Worm (Caenorhabditis elegans) whole organism, young adult: Measurements from ENCODE around the gene F53G2.12.

ENCODE experiments used
- B0019.2 ChIP-seq: fragments of 200-800 bp; sonication (Bioruptor generic); conservative IDR thresholded peaks from 2 replicates; pipeline ENCODE4 v1.3.6; 2022; ENCODE audit warnings: missing genetic modification reagents, missing genetic modification characterization, missing compliant biosample characterization
- B0336.3 ChIP-seq: fragments of 200-800 bp; sonication (Bioruptor generic); IDR thresholded peaks from 2 replicates; pipeline ENCODE4 v1.3.6; 2022; ENCODE audit warnings: missing genetic modification characterization, missing compliant biosample characterization
- F10E7.11 ChIP-seq: sonication (generic microtip); optimal IDR thresholded peaks from 2 replicates; lab custom pipeline; 2017; ENCODE audit warnings: mild to moderate bottlenecking, missing genetic modification characterization, moderate library complexity, missing compliant biosample characterization
- F23B12.7 ChIP-seq: sonication (generic microtip); optimal IDR thresholded peaks from 2 replicates; lab custom pipeline; 2017; ENCODE audit warnings: missing genetic modification characterization, mild to moderate bottlenecking, missing compliant biosample characterization, antibody characterized with exemption, moderate library complexity; ENCODE audit not compliant: insufficient read depth
- F49E8.2 ChIP-seq: sonication (generic microtip); optimal IDR thresholded peaks from 3 replicates; lab custom pipeline; 2017; ENCODE audit warnings: missing genetic modification characterization, mild to moderate bottlenecking, missing compliant biosample characterization, antibody characterized with exemption, moderate library complexity; ENCODE audit not compliant: insufficient read depth
- F52B5.7 ChIP-seq: sonication (generic microtip); optimal IDR thresholded peaks from 2 replicates; lab custom pipeline; 2016; ENCODE audit warnings: mild to moderate bottlenecking, missing genetic modification characterization, missing compliant biosample characterization
- F57C9.4 ChIP-seq: sonication (generic microtip); optimal IDR thresholded peaks from 2 replicates; lab custom pipeline; 2017; ENCODE audit warnings: mild to moderate bottlenecking, missing genetic modification characterization, missing compliant biosample characterization
- K11D2.4 ChIP-seq: fragments of 200-800 bp; sonication (Bioruptor generic); IDR thresholded peaks from 2 replicates; pipeline ENCODE4 v1.3.6; 2022; ENCODE audit warnings: missing genetic modification reagents, missing genetic modification characterization, missing compliant biosample characterization
- K12H6.12 ChIP-seq: fragments of 200-800 bp; sonication (Bioruptor generic); optimal IDR thresholded peaks from 2 replicates; lab custom pipeline; 2018; ENCODE audit warnings: mild to moderate bottlenecking, missing genetic modification characterization, missing compliant biosample characterization
- Y67H2A.10 ChIP-seq: fragments of 200-800 bp; sonication (Bioruptor generic); conservative IDR thresholded peaks from 2 replicates; pipeline ENCODE4 v1.3.6; 2022; ENCODE audit warnings: missing genetic modification reagents, missing genetic modification characterization, missing compliant biosample characterization
- attf-5 ChIP-seq: fragments of 200-800 bp; sonication (Bioruptor generic); optimal IDR thresholded peaks from 2 replicates; lab custom pipeline; 2018; ENCODE audit warnings: mild to moderate bottlenecking, missing genetic modification characterization, missing compliant biosample characterization
- attf-6 ChIP-seq: fragments of 200-800 bp; sonication (Bioruptor generic); IDR thresholded peaks from 2 replicates; pipeline ENCODE4 v1.3.6; 2022; ENCODE audit warnings: missing genetic modification reagents, missing genetic modification characterization, missing compliant biosample characterization
- cebp-1 ChIP-seq, 2 experiments: fragments of 200-800 bp in 1 of 2; sonication (Bioruptor generic) in 1 of 2; sonication (generic microtip) in 1 of 2; IDR thresholded peaks in 1 of 2; optimal IDR thresholded peaks in 1 of 2; 2 replicates each; pipeline versions ENCODE4 v1.3.6 to Lab custom; 2017 to 2022; ENCODE audit warnings: missing compliant biosample characterization in 2 of 2, missing genetic modification characterization in 2 of 2, mild to moderate bottlenecking in 1 of 2, missing genetic modification reagents in 1 of 2, moderate library complexity in 1 of 2
- dox-1 ChIP-seq: fragments of 200-800 bp; sonication (Bioruptor generic); IDR thresholded peaks from 2 replicates; pipeline ENCODE4 v1.3.6; 2022; ENCODE audit warnings: missing genetic modification reagents, missing genetic modification characterization, missing compliant biosample characterization
- dpl-1 ChIP-seq: fragments of 150-350 bp; optimal IDR thresholded peaks from 2 replicates; lab custom pipeline; 2014; ENCODE audit warnings: missing biosample characterization, missing genetic modification reagents, missing genetic modification characterization
- egl-44 ChIP-seq: fragments of 200-800 bp; sonication (Bioruptor generic); IDR thresholded peaks from 2 replicates; pipeline ENCODE4 v1.3.6; 2022; ENCODE audit warnings: missing genetic modification reagents, missing genetic modification characterization, missing compliant biosample characterization
- egrh-3 ChIP-seq: fragments of 200-800 bp; sonication (Bioruptor generic); IDR thresholded peaks from 2 replicates; pipeline ENCODE4 v1.3.6; 2022; ENCODE audit warnings: missing genetic modification reagents, missing genetic modification characterization, missing compliant biosample characterization
- ekl-4 ChIP-seq: fragments of 200-800 bp; sonication (Bioruptor generic); IDR thresholded peaks from 2 replicates; pipeline ENCODE4 v1.3.6; 2022; ENCODE audit warnings: missing genetic modification reagents, missing genetic modification characterization, missing compliant biosample characterization
- him-1 ChIP-seq: sonication (generic microtip); optimal IDR thresholded peaks from 2 replicates; lab custom pipeline; 2016; ENCODE audit warnings: missing genotype, missing genetic modification reagents, missing genetic modification characterization, missing compliant biosample characterization
- hlh-26 ChIP-seq: fragments of 200-800 bp; sonication (Bioruptor generic); conservative IDR thresholded peaks from 2 replicates; pipeline ENCODE4 v1.3.6; 2022; ENCODE audit warnings: missing genetic modification reagents, missing genetic modification characterization, missing compliant biosample characterization
- hmg-1.2 ChIP-seq: fragments of 200-800 bp; sonication (Bioruptor generic); IDR thresholded peaks from 2 replicates; pipeline ENCODE4 v1.3.6; 2022; ENCODE audit warnings: missing genetic modification reagents, missing genetic modification characterization, missing compliant biosample characterization
- hrde-1 ChIP-seq: sonication (generic microtip); optimal IDR thresholded peaks from 2 replicates; lab custom pipeline; 2016; ENCODE audit warnings: missing genetic modification characterization, mild to moderate bottlenecking, missing compliant biosample characterization, moderate library complexity, missing genotype, missing genetic modification reagents, borderline replicate concordance
- hsf-1 ChIP-seq: fragments of 200-800 bp; sonication (Bioruptor generic); IDR thresholded peaks from 2 replicates; pipeline ENCODE4 v1.3.6; 2022; ENCODE audit warnings: missing genetic modification reagents, missing genetic modification characterization, missing compliant biosample characterization
- lin-35 ChIP-seq, 3 experiments: fragments of 150-350 bp in 2 of 3; sonication (generic microtip) in 1 of 3; optimal IDR thresholded peaks; 2 replicates each; lab custom pipeline; 2014 to 2018; ENCODE audit warnings: missing biosample characterization in 3 of 3, missing genetic modification characterization in 3 of 3, missing genetic modification reagents in 3 of 3
- lin-40 ChIP-seq: sonication (generic microtip); optimal IDR thresholded peaks from 2 replicates; lab custom pipeline; 2016; ENCODE audit warnings: missing genetic modification characterization, mild to moderate bottlenecking, missing compliant biosample characterization, missing genotype, missing genetic modification reagents
- lin-54 ChIP-seq: fragments of 200-800 bp; sonication (Bioruptor generic); optimal IDR thresholded peaks from 2 replicates; lab custom pipeline; 2018; ENCODE audit warnings: mild to moderate bottlenecking, missing genetic modification characterization, missing compliant biosample characterization
- madf-3 ChIP-seq: fragments of 200-800 bp; sonication (Bioruptor generic); IDR thresholded peaks from 2 replicates; pipeline ENCODE4 v1.3.6; 2022; ENCODE audit warnings: missing genetic modification reagents, missing genetic modification characterization, missing compliant biosample characterization
- madf-6 ChIP-seq: fragments of 200-800 bp; sonication (Bioruptor generic); IDR thresholded peaks from 2 replicates; pipeline ENCODE4 v1.3.6; 2022; ENCODE audit warnings: missing genetic modification reagents, missing genetic modification characterization, missing compliant biosample characterization
- mcd-1 ChIP-seq: fragments of 200-800 bp; sonication (Bioruptor generic); IDR thresholded peaks from 2 replicates; pipeline ENCODE4 v1.3.6; 2022; ENCODE audit warnings: missing genetic modification reagents, missing genetic modification characterization, missing compliant biosample characterization
- nfya-1 ChIP-seq: sonication (generic microtip); optimal IDR thresholded peaks from 2 replicates; lab custom pipeline; 2017; ENCODE audit warnings: antibody characterized with exemption, missing compliant biosample characterization, missing genetic modification characterization, borderline replicate concordance; ENCODE audit not compliant: insufficient read depth
- nfya-2 ChIP-seq: fragments of 200-800 bp; sonication (Bioruptor generic); IDR thresholded peaks from 2 replicates; pipeline ENCODE4 v1.3.6; 2022; ENCODE audit warnings: missing genetic modification reagents, missing genetic modification characterization, missing compliant biosample characterization
- nfyb-1 ChIP-seq: fragments of 200-800 bp; sonication (Bioruptor generic); IDR thresholded peaks from 2 replicates; pipeline ENCODE4 v1.3.6; 2022; ENCODE audit warnings: missing genetic modification reagents, missing genetic modification characterization, missing compliant biosample characterization
- nhr-179 ChIP-seq: sonication (generic microtip); optimal IDR thresholded peaks from 2 replicates; lab custom pipeline; 2016; ENCODE audit warnings: mild to moderate bottlenecking, missing genetic modification characterization, missing compliant biosample characterization
- nhr-80 ChIP-seq: sonication (generic microtip); optimal IDR thresholded peaks from 2 replicates; lab custom pipeline; 2016; ENCODE audit warnings: missing genetic modification characterization, missing compliant biosample characterization
- pbrm-1 ChIP-seq: fragments of 200-800 bp; sonication (Bioruptor generic); IDR thresholded peaks from 2 replicates; pipeline ENCODE4 v1.3.6; 2022; ENCODE audit warnings: missing genetic modification reagents, missing genetic modification characterization, missing compliant biosample characterization
- rcor-1 ChIP-seq: fragments of 200-800 bp; sonication (Bioruptor generic); IDR thresholded peaks from 2 replicates; pipeline ENCODE4 v1.3.6; 2022; ENCODE audit warnings: missing genetic modification reagents, missing genetic modification characterization, missing compliant biosample characterization
- somi-1 ChIP-seq: fragments of 200-800 bp; sonication (Bioruptor generic); optimal IDR thresholded peaks from 2 replicates; lab custom pipeline; 2018; ENCODE audit warnings: mild to moderate bottlenecking, missing genetic modification characterization, missing compliant biosample characterization
- sptf-2 ChIP-seq: fragments of 200-800 bp; sonication (Bioruptor generic); optimal IDR thresholded peaks from 2 replicates; lab custom pipeline; 2018; ENCODE audit warnings: mild to moderate bottlenecking, missing genetic modification characterization, missing compliant biosample characterization
- tbp1 ChIP-seq: fragments of 200-800 bp; sonication (Bioruptor generic); optimal IDR thresholded peaks from 2 replicates; lab custom pipeline; 2018; ENCODE audit warnings: mild to moderate bottlenecking, missing genetic modification characterization, missing compliant biosample characterization
- tlf-1 ChIP-seq: fragments of 200-800 bp; sonication (Bioruptor generic); optimal IDR thresholded peaks from 2 replicates; lab custom pipeline; 2018; ENCODE audit warnings: mild to moderate bottlenecking, missing genetic modification characterization, missing compliant biosample characterization
- ztf-26 ChIP-seq: sonication (generic microtip); optimal IDR thresholded peaks from 2 replicates; lab custom pipeline; 2017; ENCODE audit warnings: missing genetic modification characterization, missing compliant biosample characterization
- ztf-3 ChIP-seq: fragments of 200-800 bp; sonication (Bioruptor generic); optimal IDR thresholded peaks from 2 replicates; lab custom pipeline; 2018; ENCODE audit warnings: mild to moderate bottlenecking, missing genetic modification characterization, missing compliant biosample characterization

F53G2.12 gene

ce11 chrII:2454822-2455221 lies 24.1 kb downstream of the F53G2.12 start (continued):
- TF ChIP-seq nhr-80 (tag; lab: Kevin White, UChicago) (peak; percentile 88), lin-35 (GFP tag; optimal IDR thresholded peaks at IDR 0.05; lab: Kevin White, UChicago) (no peak), madf-3 (GFP tag; lab: Robert Waterston, UW) (no peak)

DNA sequence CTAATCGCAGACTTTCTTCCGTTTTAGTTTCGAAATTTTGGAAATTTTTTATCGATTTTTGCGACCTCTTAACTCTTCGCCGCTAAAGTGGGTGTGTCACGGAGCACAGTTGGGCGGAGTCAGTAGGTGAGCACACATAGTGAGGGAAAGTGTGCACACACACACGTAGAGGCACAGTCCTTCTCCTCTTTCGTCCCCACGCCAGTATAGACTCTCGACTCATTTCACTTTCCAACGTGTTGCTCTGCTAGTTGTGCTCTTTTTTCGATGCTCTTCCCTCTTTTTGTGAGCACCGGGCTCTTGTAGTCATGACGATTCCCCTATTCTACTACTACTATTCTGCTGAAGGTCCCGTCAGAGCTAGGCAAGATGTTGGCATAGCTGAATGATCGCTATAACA lies 26.4 kb downstream of the F53G2.12 start:
- TF ChIP-seq tbp1 (GFP tag; lab: Kevin White, UChicago) (no peak), pbrm-1 (GFP tag; lab: Robert Waterston, UW) (0 out of 2 replicates have a peak, but pooled peaks have one; percentile 42), hrde-1 (no peak), dox-1 (GFP tag; lab: Robert Waterston, UW) (peak; percentile 56), F10E7.11 (tag; lab: Kevin White, UChicago) (no peak), madf-3 (GFP tag; lab: Robert Waterston, UW) (0 out of 2 replicates have a peak, but pooled peaks have one; percentile 34), attf-5 (GFP tag; lab: Kevin White, UChicago) (peak; percentile 9), F52B5.7 (no peak), him-1 (tag; lab: Kevin White, UChicago) (no peak), mcd-1 (GFP tag; lab: Robert Waterston, UW) (0 out of 2 replicates have a peak, but pooled peaks have one; percentile 6), egrh-3 (GFP tag; lab: Robert Waterston, UW) (no peak), F23B12.7 (tag; lab: Kevin White, UChicago) (no peak), egl-44 (GFP tag; lab: Robert Waterston, UW) (0 out of 2 replicates have a peak, but pooled peaks have one; percentile 9), cebp-1 (GFP tag; IDR thresholded peaks at IDR 0.05; lab: Robert Waterston, UW) (peak; percentile 40; the same call in 1 of the 2 replicates), cebp-1 (tag; optimal IDR thresholded peaks at IDR 0.05; lab: Kevin White, UChicago) (peak; percentile 68), hmg-1.2 (GFP tag; lab: Robert Waterston, UW) (0 out of 2 replicates have a peak, but pooled peaks have one; percentile 17), B0336.3 (GFP tag; lab: Robert Waterston, UW) (peak; percentile 19; the same call in 1 of the 2 replicates), madf-6 (GFP tag; lab: Robert Waterston, UW) (peak; percentile 17; the same call in 1 of the 2 replicates), hsf-1 (GFP tag; lab: Robert Waterston, UW) (peak; percentile 35; the same call in 1 of the 2 replicates), nfyb-1 (GFP tag; lab: Robert Waterston, UW) (peak; percentile 61), Y67H2A.10 (GFP tag; lab: Robert Waterston, UW) (no peak), nhr-80 (tag; lab: Kevin White, UChicago) (peak; percentile 71), K11D2.4 (GFP tag; lab: Robert Waterston, UW) (0 out of 2 replicates have a peak, but pooled peaks have one; percentile 21)

- peak; percentile 63 for TF ChIP-seq tbp1 (GFP tag; lab: Kevin White, UChicago)
- peak; percentile 87 for TF ChIP-seq madf-3 (GFP tag; lab: Robert Waterston, UW)
- peak; percentile 26 to 61 (median 53) for TF ChIP-seq lin-35 (GFP tag; optimal IDR thresholded peaks at IDR 0.05; lab: Kevin White, UChicago)
- peak; percentile 55 for TF ChIP-seq hrde-1
- peak; percentile 9 for TF ChIP-seq somi-1 (GFP tag; lab: Kevin White, UChicago)
- TF ChIP-seq B0019.2 (GFP tag; lab: Robert Waterston, UW) = peak; percentile 92
- TF ChIP-seq lin-54 = peak; percentile 95
- peak; percentile 80 for TF ChIP-seq rcor-1 (GFP tag; lab: Robert Waterston, UW)
- peak; percentile 15 for TF ChIP-seq F52B5.7
- no peak for TF ChIP-seq ztf-26 (tag; lab: Kevin White, UChicago)
- TF ChIP-seq tlf-1 (GFP tag; lab: Kevin White, UChicago) = peak; percentile 74
- TF ChIP-seq nfya-1 (tag; lab: Kevin White, UChicago) = no peak
- peak; percentile 66; the same call in 1 of the 2 replicates for TF ChIP-seq nfyb-1 (GFP tag; lab: Robert Waterston, UW)
- no peak for TF ChIP-seq lin-40 (tag; lab: Kevin White, UChicago)
- peak; percentile 86 for TF ChIP-seq hsf-1 (GFP tag; lab: Robert Waterston, UW)
- TF ChIP-seq F57C9.4 = no peak
- TF ChIP-seq K12H6.12 = peak; percentile 26
- peak; percentile 37 for TF ChIP-seq F49E8.2 (tag; lab: Kevin White, UChicago)
- peak; percentile 91 for TF ChIP-seq dpl-1 (GFP tag; lab: Kevin White, UChicago)
- TF ChIP-seq ekl-4 = peak; percentile 84
- TF ChIP-seq nhr-179 (tag; lab: Kevin White, UChicago) = no peak
- peak; percentile 82 for TF ChIP-seq attf-6 (GFP tag; lab: Robert Waterston, UW)
- TF ChIP-seq sptf-2 (GFP tag; lab: Kevin White, UChicago) = no peak
- no peak for TF ChIP-seq hlh-26
- TF ChIP-seq ztf-3 = no peak
- no peak for TF ChIP-seq nfya-2 (GFP tag; lab: Robert Waterston, UW)
- peak; percentile 84 for TF ChIP-seq pbrm-1 (GFP tag; lab: Robert Waterston, UW)
Observed at ce11 chrII:2450990-2451389, 27.9 kb downstream of the F53G2.12 start.
